Worm (Caenorhabditis elegans) whole organism, midembryonic: ENCODE measurements around the gene B0001.5.

Experiments
- T22C8.4 ChIP-seq: fragments of 200-800 bp; sonication (Bioruptor generic); IDR thresholded peaks from 2 replicates; pipeline ENCODE4 v1.3.6; 2022; ENCODE audit warnings: missing genetic modification characterization, missing compliant biosample characterization
- flt-1 ChIP-seq: fragments of 200-800 bp; sonication (Bioruptor generic); IDR thresholded peaks from 2 replicates; pipeline ENCODE4 v1.3.6; 2022; ENCODE audit warnings: missing genetic modification characterization, missing compliant biosample characterization
- ref-1 ChIP-seq: fragments of 200-800 bp; sonication (Bioruptor generic); conservative IDR thresholded peaks from 2 replicates; pipeline ENCODE4 v1.3.6; 2022; ENCODE audit warnings: missing genetic modification reagents, missing genetic modification characterization, missing compliant biosample characterization
- ztf-29 ChIP-seq: fragments of 200-800 bp; sonication (Bioruptor generic); IDR thresholded peaks from 2 replicates; pipeline ENCODE4 v1.3.6; 2022; ENCODE audit warnings: missing genetic modification reagents, missing genetic modification characterization, missing compliant biosample characterization

ce11 chrIV:12129204-12129603 is 13.9 kb downstream of the B0001.5 start, which contains the start of gene lin-24:
- TF ChIP-seq ztf-29 (GFP tag; lab: Robert Waterston, UW) (no peak), flt-1 (GFP tag; lab: Robert Waterston, UW) (no peak), T22C8.4 (GFP tag; lab: Robert Waterston, UW) (no peak), ref-1 (GFP tag; lab: Robert Waterston, UW) (no peak)
